Fruit fly (Drosophila melanogaster) whole organism, embryonic: ENCODE data around the gene PolD2.

Source experiments
- Bdp1 ChIP-seq: fragments of 200-800 bp; sonication (Bioruptor generic); optimal IDR thresholded peaks from 3 replicates; lab custom pipeline; 2016; ENCODE audit warnings: missing biosample characterization, missing genetic modification characterization
- CG12071 ChIP-seq: fragments of 200-800 bp; sonication (Bioruptor generic); optimal IDR thresholded peaks from 3 replicates; lab custom pipeline; 2018; ENCODE audit warnings: missing biosample characterization, mild to moderate bottlenecking, missing genetic modification characterization
- CG12744 ChIP-seq: fragments of 200-800 bp; sonication (Bioruptor generic); optimal IDR thresholded peaks from 2 replicates; lab custom pipeline; 2016; ENCODE audit warnings: missing biosample characterization, missing genetic modification characterization
- CG13296 ChIP-seq: fragments of 200-800 bp; sonication (Bioruptor generic); optimal IDR thresholded peaks from 3 replicates; lab custom pipeline; 2018; ENCODE audit warnings: missing biosample characterization, mild to moderate bottlenecking, missing genetic modification characterization
- CG14710 ChIP-seq: fragments of 200-800 bp; sonication (Bioruptor generic); optimal IDR thresholded peaks from 3 replicates; lab custom pipeline; 2019; ENCODE audit warnings: missing biosample characterization, mild to moderate bottlenecking, missing genetic modification characterization, moderate library complexity
- CG15269 ChIP-seq: fragments of 200-800 bp; sonication (Bioruptor generic); optimal IDR thresholded peaks from 2 replicates; lab custom pipeline; 2018; ENCODE audit warnings: missing biosample characterization, mild to moderate bottlenecking, missing genetic modification characterization, moderate library complexity
- CG1603 ChIP-seq: fragments of 200-800 bp; sonication (Bioruptor generic); optimal IDR thresholded peaks from 2 replicates; lab custom pipeline; 2019; ENCODE audit warnings: missing biosample characterization, mild to moderate bottlenecking, missing genetic modification characterization, moderate library complexity
- CG17361 ChIP-seq: fragments of 200-800 bp; sonication (Bioruptor generic); IDR thresholded peaks from 3 replicates; pipeline ENCODE4 v1.3.6; 2022; ENCODE audit warnings: missing biosample characterization, missing genetic modification characterization
- CG2129 ChIP-seq: fragments of 200-800 bp; sonication (Bioruptor generic); IDR thresholded peaks from 2 replicates; pipeline ENCODE4 v1.3.6; 2022; ENCODE audit warnings: missing biosample characterization, missing genetic modification characterization; ENCODE audit not compliant: partially characterized antibody
- CG2202 ChIP-seq: fragments of 200-800 bp; sonication (Bioruptor generic); optimal IDR thresholded peaks from 2 replicates; lab custom pipeline; 2018; ENCODE audit warnings: missing biosample characterization, mild to moderate bottlenecking, missing genetic modification characterization
- CG33213 ChIP-seq: fragments of 200-800 bp; sonication (Bioruptor generic); optimal IDR thresholded peaks from 3 replicates; lab custom pipeline; 2016; ENCODE audit warnings: missing biosample characterization, missing genetic modification characterization
- CG3847 ChIP-seq: fragments of 200-800 bp; sonication (Bioruptor generic); IDR thresholded peaks from 2 replicates; pipeline ENCODE4 v1.3.6; 2022; ENCODE audit warnings: missing biosample characterization, missing genetic modification characterization
- CG3995 ChIP-seq: fragments of 200-800 bp; sonication (Bioruptor generic); optimal IDR thresholded peaks from 3 replicates; lab custom pipeline; 2016; ENCODE audit warnings: missing biosample characterization, missing genetic modification characterization
- CG42726 ChIP-seq: fragments of 200-800 bp; sonication (Bioruptor generic); IDR thresholded peaks from 2 replicates; pipeline ENCODE4 v1.3.6; 2022; ENCODE audit warnings: missing biosample characterization, missing genetic modification characterization; ENCODE audit not compliant: partially characterized antibody
- CG4328 ChIP-seq: fragments of 200-800 bp; sonication (Bioruptor generic); optimal IDR thresholded peaks from 3 replicates; lab custom pipeline; 2017; ENCODE audit warnings: missing biosample characterization, missing genetic modification reagents, missing genetic modification characterization
- CG4360 ChIP-seq: fragments of 200-800 bp; sonication (Bioruptor generic); IDR thresholded peaks from 2 replicates; pipeline ENCODE4 v1.3.6; 2022; ENCODE audit warnings: missing biosample characterization, missing genetic modification characterization
- CG4404 ChIP-seq: fragments of 200-800 bp; sonication (Bioruptor generic); IDR thresholded peaks from 2 replicates; pipeline ENCODE4 v1.3.6; 2022; ENCODE audit warnings: missing biosample characterization, missing genetic modification characterization
- CG6654 ChIP-seq: fragments of 200-800 bp; sonication (Bioruptor generic); optimal IDR thresholded peaks from 2 replicates; lab custom pipeline; 2017; ENCODE audit warnings: missing biosample characterization, mild to moderate bottlenecking, missing genetic modification characterization
- CG6791 ChIP-seq: fragments of 200-800 bp; sonication (Bioruptor generic); IDR thresholded peaks from 3 replicates; pipeline ENCODE4 v1.3.6; 2022; ENCODE audit warnings: missing biosample characterization, missing genetic modification characterization; ENCODE audit not compliant: partially characterized antibody
- CG8765 ChIP-seq: fragments of 200-800 bp; sonication (Bioruptor generic); IDR thresholded peaks from 2 replicates; pipeline ENCODE4 v1.3.6; 2022; ENCODE audit warnings: missing biosample characterization, missing genetic modification characterization
- CG8944 ChIP-seq: fragments of 200-800 bp; sonication (Bioruptor generic); optimal IDR thresholded peaks from 3 replicates; lab custom pipeline; 2016; ENCODE audit warnings: missing biosample characterization, missing genetic modification characterization
- CHES-1-like ChIP-seq: fragments of 200-800 bp; sonication (Bioruptor generic); optimal IDR thresholded peaks from 2 replicates; lab custom pipeline; 2016; ENCODE audit warnings: missing biosample characterization, missing genetic modification characterization
- Doc3 ChIP-seq: fragments of 200-800 bp; sonication (Bioruptor generic); IDR thresholded peaks from 3 replicates; pipeline ENCODE4 v1.3.6; 2022; ENCODE audit warnings: missing biosample characterization, missing genetic modification characterization; ENCODE audit not compliant: partially characterized antibody
- Ets65A ChIP-seq: fragments of 200-800 bp; sonication (Bioruptor generic); peaks from one replicate; lab custom pipeline; 2016; ENCODE audit warnings: missing biosample characterization, missing genetic modification characterization
- Hr39 ChIP-seq: fragments of >200 bp; optimal IDR thresholded peaks from 2 replicates; lab custom pipeline; 2017
- Mrtf ChIP-seq: fragments of 200-800 bp; sonication (Bioruptor generic); IDR thresholded peaks from 3 replicates; pipeline ENCODE4 v1.3.6; 2022; ENCODE audit warnings: missing biosample characterization, missing genetic modification characterization
- NK7.1 ChIP-seq: fragments of 200-800 bp; sonication (Bioruptor generic); optimal IDR thresholded peaks from 3 replicates; lab custom pipeline; 2016; ENCODE audit warnings: missing biosample characterization, missing genetic modification characterization
- Oaz ChIP-seq: fragments of 200-800 bp; sonication (Bioruptor generic); IDR thresholded peaks from 2 replicates; pipeline ENCODE4 v1.3.6; 2022; ENCODE audit warnings: missing biosample characterization, missing genetic modification characterization
- Pdp1 ChIP-seq, 2 experiments: fragments of 200-800 bp; sonication (Bioruptor generic); optimal IDR thresholded peaks; 3 replicates each; lab custom pipeline; 2016; ENCODE audit warnings: missing biosample characterization in 2 of 2, missing genetic modification characterization in 2 of 2, mild to moderate bottlenecking in 1 of 2, moderate library complexity in 1 of 2
- Sry-δ ChIP-seq: fragments of 200-800 bp; sonication (Bioruptor generic); optimal IDR thresholded peaks from 2 replicates; lab custom pipeline; 2016; ENCODE audit warnings: missing biosample characterization, missing genetic modification characterization
- Xrp1 ChIP-seq: fragments of 200-800 bp; sonication (Bioruptor generic); IDR thresholded peaks from 2 replicates; pipeline ENCODE4 v1.3.6; 2022; ENCODE audit warnings: missing biosample characterization, missing genetic modification characterization
- br ChIP-seq: fragments of >200 bp; optimal IDR thresholded peaks from 2 replicates; lab custom pipeline; 2017
- chif ChIP-seq, 2 experiments: fragments of 200-800 bp; sonication (Bioruptor generic); optimal IDR thresholded peaks; 3 replicates each; lab custom pipeline; 2016; ENCODE audit warnings: missing biosample characterization in 2 of 2, missing genetic modification characterization in 2 of 2
- crol ChIP-seq: fragments of 200-800 bp; sonication (Bioruptor generic); IDR thresholded peaks from 2 replicates; pipeline ENCODE4 v1.3.6; 2022; ENCODE audit warnings: missing biosample characterization, missing genetic modification characterization
- cwo ChIP-seq: fragments of 200-800 bp; sonication (Bioruptor generic); optimal IDR thresholded peaks from 3 replicates; lab custom pipeline; 2017; ENCODE audit warnings: missing biosample characterization, missing genetic modification characterization, mild to moderate bottlenecking, moderate library complexity, missing genetic modification reagents
- disco-r ChIP-seq: fragments of 200-800 bp; sonication (Bioruptor generic); optimal IDR thresholded peaks from 2 replicates; lab custom pipeline; 2016; ENCODE audit warnings: missing biosample characterization, missing genetic modification characterization
- fu2 ChIP-seq: fragments of 200-800 bp; sonication (Bioruptor generic); optimal IDR thresholded peaks from 2 replicates; lab custom pipeline; 2016; ENCODE audit warnings: missing biosample characterization, missing genetic modification characterization
- gem ChIP-seq: fragments of 200-800 bp; sonication (Bioruptor generic); optimal IDR thresholded peaks from 2 replicates; lab custom pipeline; 2019; ENCODE audit warnings: missing biosample characterization, mild to moderate bottlenecking, missing genetic modification characterization, moderate library complexity
- hkb ChIP-seq, 2 experiments: fragments of 200-800 bp in 1 of 2; fragments of >200 bp in 1 of 2; sonication (Bioruptor generic) in 1 of 2; IDR thresholded peaks in 1 of 2; optimal IDR thresholded peaks in 1 of 2; 2 replicates each; pipeline versions ENCODE4 v1.3.6 to Lab custom; 2017 to 2022; ENCODE audit warnings: missing biosample characterization in 1 of 2, missing genetic modification characterization in 1 of 2
- insv ChIP-seq, 2 experiments: fragments of 200-800 bp; sonication (Bioruptor generic); optimal IDR thresholded peaks; 3 replicates each; lab custom pipeline; 2016 to 2018; ENCODE audit warnings: missing biosample characterization in 2 of 2, missing genetic modification characterization in 2 of 2
- knrl ChIP-seq: fragments of 200-800 bp; sonication (Bioruptor generic); IDR thresholded peaks from 3 replicates; pipeline ENCODE4 v1.3.6; 2022; ENCODE audit warnings: missing biosample characterization, missing genetic modification characterization; ENCODE audit not compliant: partially characterized antibody
- lola ChIP-seq, 3 experiments: fragments of >200 bp in 2 of 3; fragments of 200-800 bp in 1 of 3; sonication (Bioruptor generic) in 1 of 3; optimal IDR thresholded peaks; 2 replicates each; lab custom pipeline; 2017 to 2019; ENCODE audit warnings: missing biosample characterization in 3 of 3, missing genetic modification characterization in 3 of 3, mild to moderate bottlenecking in 1 of 3, moderate library complexity in 1 of 3
- nerfin-1 ChIP-seq: fragments of 200-800 bp; sonication (Bioruptor generic); optimal IDR thresholded peaks from 3 replicates; lab custom pipeline; 2019; ENCODE audit warnings: missing biosample characterization, mild to moderate bottlenecking, missing genetic modification characterization, moderate library complexity
- oc ChIP-seq: fragments of 200-800 bp; sonication (Bioruptor generic); optimal IDR thresholded peaks from 2 replicates; lab custom pipeline; 2018; ENCODE audit warnings: missing biosample characterization, mild to moderate bottlenecking, missing genetic modification characterization, moderate library complexity
- ranshi ChIP-seq: fragments of 200-800 bp; sonication (Bioruptor generic); IDR thresholded peaks from 2 replicates; pipeline ENCODE4 v1.3.6; 2022; ENCODE audit warnings: missing biosample characterization, missing genetic modification characterization
- seq ChIP-seq: fragments of 200-800 bp; sonication (Bioruptor generic); IDR thresholded peaks from 2 replicates; pipeline ENCODE4 v1.3.6; 2022; ENCODE audit warnings: missing biosample characterization, missing genetic modification characterization
- sna ChIP-seq: fragments of 200-800 bp; sonication (Bioruptor generic); IDR thresholded peaks from 2 replicates; pipeline ENCODE4 v1.3.6; 2022; ENCODE audit warnings: missing biosample characterization, missing genetic modification characterization; ENCODE audit not compliant: partially characterized antibody
- tll ChIP-seq, 2 experiments: fragments of 200-800 bp in 1 of 2; fragments of >200 bp in 1 of 2; sonication (Bioruptor generic) in 1 of 2; optimal IDR thresholded peaks; 2 replicates each; lab custom pipeline; 2017 to 2019; ENCODE audit warnings: missing biosample characterization in 2 of 2, missing genetic modification characterization in 2 of 2, mild to moderate bottlenecking in 1 of 2, moderate library complexity in 1 of 2
- toy ChIP-seq: fragments of 200-800 bp; sonication (Bioruptor generic); IDR thresholded peaks from 2 replicates; pipeline ENCODE4 v1.3.6; 2022; ENCODE audit warnings: missing biosample characterization, missing genetic modification characterization

Gene PolD2

DNA sequence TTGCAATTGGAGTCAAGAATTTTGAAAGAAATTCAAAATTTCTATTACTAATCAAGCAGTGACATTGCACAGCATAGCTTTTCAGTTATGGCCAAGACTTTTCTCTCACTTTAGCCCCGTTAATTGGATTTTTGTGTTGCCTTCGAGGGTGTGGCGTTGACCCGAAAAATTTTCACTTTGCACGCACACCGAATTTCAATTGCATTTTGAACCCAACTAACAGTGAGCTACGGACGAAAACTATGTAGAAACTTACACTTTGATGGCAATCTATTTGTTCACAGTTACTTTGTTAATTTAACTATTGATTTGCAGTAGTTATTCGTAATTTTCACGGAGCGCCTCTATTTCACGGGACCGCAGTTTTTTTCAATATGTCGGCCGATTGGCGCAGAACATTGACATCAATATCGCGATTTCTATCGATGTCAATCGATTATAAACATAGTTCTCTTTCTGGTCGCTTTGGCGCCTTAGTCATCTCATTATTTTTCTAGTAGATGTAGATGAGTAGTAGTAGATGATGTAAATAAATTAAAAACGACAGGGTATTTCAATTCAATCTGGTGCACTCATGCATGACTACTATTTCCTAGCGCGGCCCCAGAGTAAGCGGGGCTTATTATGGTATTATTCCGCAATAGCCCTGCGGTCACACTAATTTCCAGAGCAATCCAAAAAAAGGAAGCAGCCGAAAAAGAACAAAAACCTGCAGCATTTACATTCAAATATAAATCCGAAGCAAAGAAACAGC lies 19.7 kb downstream of the PolD2 start, which contains the start of the genes alpha-Spec, dlt and Cdc37 (continued):
- TF ChIP-seq CHES-1-like (GFP tag; lab: Kevin White, UChicago), result peak; percentile 17
- peak; percentile 80 for TF ChIP-seq Doc3
- TF ChIP-seq CG33213, result peak; percentile 59
- TF ChIP-seq Ets65A (GFP tag; lab: Kevin White, UChicago), result no peak
- TF ChIP-seq fu2 (GFP tag; lab: Kevin White, UChicago), result no peak
- TF ChIP-seq crol (GFP tag; lab: Robert Waterston, UW), result no peak
- no peak for TF ChIP-seq CG8765
- TF ChIP-seq CG4360, result no peak
- no peak for TF ChIP-seq toy
- TF ChIP-seq CG13296 (GFP tag; lab: Kevin White, UChicago), result no peak
- TF ChIP-seq CG12071, result no peak
- peak; percentile 52 for TF ChIP-seq CG3995 (GFP tag; lab: Kevin White, UChicago)
- TF ChIP-seq CG42726 (GFP tag; lab: Robert Waterston, UW), result peak; percentile 66
- TF ChIP-seq oc, result no peak
- TF ChIP-seq CG2129 (GFP tag; lab: Robert Waterston, UW), result peak; percentile 38; the same call in 1 of the 2 replicates
- TF ChIP-seq Oaz (GFP tag; lab: Robert Waterston, UW), result no peak
- no peak for TF ChIP-seq CG4328 (GFP tag; lab: Kevin White, UChicago)
- peak; percentile 47 for TF ChIP-seq CG1603 (tag; lab: Kevin White, UChicago)
- TF ChIP-seq Bdp1 (GFP tag; lab: Kevin White, UChicago), result no peak
- no peak for TF ChIP-seq gem (tag; lab: Kevin White, UChicago)
- TF ChIP-seq disco-r (GFP tag; lab: Kevin White, UChicago), result no peak
- no peak for TF ChIP-seq CG2202 (tag; lab: Kevin White, UChicago)
- TF ChIP-seq Xrp1 (GFP tag; lab: Robert Waterston, UW), result 0 out of 2 replicates have a peak, but pooled peaks have one; percentile 9
- no peak for TF ChIP-seq CG8944 (GFP tag; lab: Kevin White, UChicago)
- TF ChIP-seq NK7.1, result no peak
- no peak for TF ChIP-seq CG4404
- peak in 1 of 2 experiments; percentile 32 for TF ChIP-seq chif (GFP tag; optimal IDR thresholded peaks at IDR 0.05; lab: Kevin White, UChicago)
- TF ChIP-seq CG14710 (tag; lab: Kevin White, UChicago), result peak; percentile 78
- 0 out of 2 replicates have a peak, but pooled peaks have one; percentile 10 for TF ChIP-seq CG3847
- peak in 1 of 2 experiments; percentile 23 for TF ChIP-seq Pdp1 (GFP tag; optimal IDR thresholded peaks at IDR 0.05; lab: Kevin White, UChicago)
- no peak for TF ChIP-seq CG12744 (GFP tag; lab: Kevin White, UChicago)
- TF ChIP-seq br (lab: Kevin White, UChicago), result no peak
- no peak for TF ChIP-seq CG6654 (GFP tag; lab: Kevin White, UChicago)
- no peak for TF ChIP-seq Mrtf (GFP tag; lab: Robert Waterston, UW)
- TF ChIP-seq cwo (GFP tag; lab: Kevin White, UChicago), result no peak
- no peak for TF ChIP-seq ranshi (GFP tag; lab: Robert Waterston, UW)
- TF ChIP-seq CG17361, result no peak
- TF ChIP-seq CG6791 (GFP tag; lab: Robert Waterston, UW), result peak; percentile 66; the same call in 2 of the 3 replicates
- TF ChIP-seq sna (GFP tag; lab: Robert Waterston, UW), result peak; percentile 78
- TF ChIP-seq lola (GFP tag; optimal IDR thresholded peaks at IDR 0.05; lab: Kevin White, UChicago), result no peak
- TF ChIP-seq seq, result peak; percentile 51; the same call in 1 of the 2 replicates
- TF ChIP-seq hkb (optimal IDR thresholded peaks at IDR 0.05; lab: Kevin White, UChicago), result peak; percentile 39
- no peak for TF ChIP-seq hkb (GFP tag; IDR thresholded peaks at IDR 0.05; lab: Robert Waterston, UW)
- TF ChIP-seq Hr39 (lab: Kevin White, UChicago), result no peak
- no peak for TF ChIP-seq tll (GFP tag; optimal IDR thresholded peaks at IDR 0.05; lab: Kevin White, UChicago)
- TF ChIP-seq insv (GFP tag; optimal IDR thresholded peaks at IDR 0.05; lab: Kevin White, UChicago), result peak in 1 of 2 experiments; percentile 4
- TF ChIP-seq nerfin-1, result no peak
- peak; percentile 80 for TF ChIP-seq Sry-δ (GFP tag; lab: Kevin White, UChicago)
- no peak for TF ChIP-seq CG15269 (tag; lab: Kevin White, UChicago)
- peak; percentile 78 for TF ChIP-seq knrl
